Fruit fly (Drosophila melanogaster) whole organism, wandering third instar larva: ENCODE data around the gene Cys.

Experiments
- CG32264 ChIP-seq: fragments of 200-800 bp; sonication (Bioruptor generic); optimal IDR thresholded peaks from 2 replicates; lab custom pipeline; 2016; ENCODE audit warnings: missing biosample characterization, missing genetic modification characterization
- CG9705 ChIP-seq: fragments of 200-800 bp; sonication (Bioruptor generic); optimal IDR thresholded peaks from 2 replicates; lab custom pipeline; 2018; ENCODE audit warnings: missing biosample characterization, mild to moderate bottlenecking, missing genetic modification characterization
- Dif ChIP-seq: fragments of 200-275, 200-300 bp; sonication (Bioruptor generic); optimal IDR thresholded peaks from 2 replicates; lab custom pipeline; 2018; ENCODE audit warnings: missing biosample characterization, missing genetic modification characterization; ENCODE audit not compliant: partially characterized antibody
- HLH106 ChIP-seq: fragments of 200-800 bp; optimal IDR thresholded peaks from 3 replicates; lab custom pipeline; 2019; ENCODE audit warnings: missing biosample characterization, mild to moderate bottlenecking, missing genetic modification characterization, moderate library complexity
- Hr78 ChIP-seq: fragments of >200 bp; optimal IDR thresholded peaks from 2 replicates; lab custom pipeline; 2017; ENCODE audit warnings: missing biosample characterization, missing genetic modification characterization
- Jra ChIP-seq: sonication (Bioruptor generic); optimal IDR thresholded peaks from 2 replicates; lab custom pipeline; 2016; ENCODE audit warnings: missing biosample characterization, missing genetic modification characterization
- N ChIP-seq: fragments of >200 bp; optimal IDR thresholded peaks from 2 replicates; lab custom pipeline; 2018; ENCODE audit warnings: missing biosample characterization, missing external identifiers, missing genetic modification characterization
- Rel ChIP-seq, 2 experiments: fragments of 200-800 bp; sonication (Bioruptor generic) in 1 of 2; optimal IDR thresholded peaks; 2 replicates in 1 of 2; 3 replicates in 1 of 2; lab custom pipeline; 2016 to 2019; ENCODE audit warnings: mild to moderate bottlenecking in 2 of 2, missing biosample characterization in 2 of 2, missing genetic modification characterization in 2 of 2, moderate library complexity in 1 of 2
- dl ChIP-seq, 2 experiments: fragments of 175-275, 200-275 bp in 1 of 2; fragments of 200-275 bp in 1 of 2; sonication (Bioruptor generic); optimal IDR thresholded peaks; lab custom pipeline; 2018; ENCODE audit warnings: mild to moderate bottlenecking in 2 of 2, missing biosample characterization in 2 of 2, missing genetic modification characterization in 2 of 2, moderate library complexity in 2 of 2; ENCODE audit not compliant: partially characterized antibody in 2 of 2, insufficient read depth in 1 of 2
- dsf ChIP-seq: sonication (Bioruptor generic); optimal IDR thresholded peaks from 2 replicates; lab custom pipeline; 2016; ENCODE audit warnings: missing biosample characterization, missing genetic modification characterization, borderline replicate concordance
- foxo ChIP-seq, 2 experiments: fragments of 200-800 bp; sonication (Bioruptor generic); optimal IDR thresholded peaks; 2 replicates in 1 of 2; 3 replicates in 1 of 2; lab custom pipeline; 2016 to 2017; ENCODE audit warnings: missing biosample characterization in 2 of 2, missing genetic modification characterization in 2 of 2
- h ChIP-seq: fragments of 200-800 bp; sonication (Bioruptor generic); optimal IDR thresholded peaks from 3 replicates; lab custom pipeline; 2016; ENCODE audit warnings: missing biosample characterization, mild to moderate bottlenecking, missing genetic modification characterization
- jim ChIP-seq: fragments of 175-275, 200-325 bp; sonication (Bioruptor generic); optimal IDR thresholded peaks from 2 replicates; lab custom pipeline; 2016; ENCODE audit warnings: missing biosample characterization, mild to moderate bottlenecking, missing genetic modification characterization
- lola ChIP-seq: fragments of >200 bp; optimal IDR thresholded peaks from 2 replicates; lab custom pipeline; 2017; ENCODE audit warnings: missing biosample characterization, missing genetic modification characterization
- pan ChIP-seq: fragments of >200 bp; optimal IDR thresholded peaks from 2 replicates; lab custom pipeline; 2017
- psq ChIP-seq: fragments of 200-800 bp; sonication (Bioruptor generic); optimal IDR thresholded peaks from 3 replicates; lab custom pipeline; 2017; ENCODE audit warnings: missing biosample characterization, mild to moderate bottlenecking, missing genetic modification characterization, moderate library complexity
- sv ChIP-seq: fragments of 200-800 bp; sonication (Bioruptor generic); optimal IDR thresholded peaks from 3 replicates; lab custom pipeline; 2016; ENCODE audit warnings: missing biosample characterization, missing genetic modification characterization
- tai ChIP-seq: sonication (Bioruptor generic); optimal IDR thresholded peaks from 2 replicates; lab custom pipeline; 2016; ENCODE audit warnings: missing biosample characterization, missing genetic modification characterization
- usp ChIP-seq: fragments of >200 bp; optimal IDR thresholded peaks from 2 replicates; lab custom pipeline; 2017; ENCODE audit warnings: missing biosample characterization, missing genetic modification characterization
- woc ChIP-seq: sonication (Bioruptor generic); optimal IDR thresholded peaks from 2 replicates; lab custom pipeline; 2016; ENCODE audit warnings: missing biosample characterization, mild to moderate bottlenecking, missing genetic modification characterization

Cys gene

dm6 chr3R:14520749-14521148, 48.7 kb downstream of the Cys start, which contains the start of gene Cyp313a1:
TSS of gene Cyp313a1 (plus strand) at chr3R:14521049.
- TF ChIP-seq foxo (GFP tag; optimal IDR thresholded peaks at IDR 0.05; lab: Kevin White, UChicago) (no peak), usp (GFP tag; lab: Kevin White, UChicago) (no peak), Hr78 (GFP tag; lab: Kevin White, UChicago) (no peak), CG9705 (GFP tag; lab: Kevin White, UChicago) (no peak), lola (GFP tag; lab: Kevin White, UChicago) (no peak), dl (GFP tag; optimal IDR thresholded peaks at IDR 0.05; lab: Kevin White, UChicago; ENCODE audit: insufficient read depth in 1 of 2, partially characterized antibody in 2 of 2) (no peak), h (GFP tag; lab: Kevin White, UChicago) (no peak), HLH106 (tag; lab: Kevin White, UChicago) (no peak), Rel (GFP tag; optimal IDR thresholded peaks at IDR 0.05; lab: Kevin White, UChicago) (no peak), Rel (tag; optimal IDR thresholded peaks at IDR 0.05; lab: Kevin White, UChicago) (no peak), jim (GFP tag; lab: Kevin White, UChicago) (no peak), psq (GFP tag; lab: Kevin White, UChicago) (no peak), Dif (GFP tag; lab: Kevin White, UChicago) (no peak), CG32264 (GFP tag; lab: Kevin White, UChicago) (no peak), N (GFP tag; lab: Kevin White, UChicago) (no peak), pan (no peak), Jra (GFP tag; lab: Kevin White, UChicago) (no peak), sv (GFP tag; lab: Kevin White, UChicago) (no peak), tai (GFP tag; lab: Kevin White, UChicago) (no peak), dsf (no peak), woc (GFP tag; lab: Kevin White, UChicago) (no peak)
- TF ChIP-seq, all 38 proteins: peak for 0
